Worm (Caenorhabditis elegans) whole organism, L3 larva: ENCODE data around the gene moc-2.

ENCODE experiments used
- R02D3.7 ChIP-seq: fragments of 150-350 bp; optimal IDR thresholded peaks from 2 replicates; lab custom pipeline; 2014; ENCODE audit warnings: missing biosample characterization, missing genetic modification characterization
- ZK546.5 ChIP-seq: sonication (generic microtip); optimal IDR thresholded peaks from 2 replicates; lab custom pipeline; 2017; ENCODE audit warnings: missing biosample characterization, missing genetic modification characterization
- aly-2 ChIP-seq: fragments of 150-350 bp; optimal IDR thresholded peaks from 2 replicates; lab custom pipeline; 2014; ENCODE audit warnings: missing biosample characterization, missing genetic modification characterization
- ama-1 ChIP-seq: fragments of 150-350 bp; optimal IDR thresholded peaks from 2 replicates; lab custom pipeline; 2018
- ceh-28 ChIP-seq: fragments of 150-350 bp; optimal IDR thresholded peaks from 2 replicates; lab custom pipeline; 2014; ENCODE audit warnings: missing biosample characterization, missing genetic modification reagents, missing genetic modification characterization
- ceh-82 ChIP-seq: fragments of 150-350 bp; optimal IDR thresholded peaks from 2 replicates; lab custom pipeline; 2014; ENCODE audit warnings: missing biosample characterization, missing genetic modification characterization
- ceh-9 ChIP-seq: sonication (generic microtip); optimal IDR thresholded peaks from 2 replicates; lab custom pipeline; 2018; ENCODE audit warnings: missing biosample characterization, missing genetic modification characterization
- daf-12 ChIP-seq: fragments of 150-350 bp; optimal IDR thresholded peaks from 2 replicates; lab custom pipeline; 2014; ENCODE audit warnings: missing biosample characterization, missing genetic modification reagents, missing genetic modification characterization
- elt-1 ChIP-seq: fragments of 150-350 bp; optimal IDR thresholded peaks from 2 replicates; lab custom pipeline; 2014; ENCODE audit warnings: missing biosample characterization, missing genetic modification characterization
- elt-2 ChIP-seq: sonication (generic microtip); optimal IDR thresholded peaks from 2 replicates; lab custom pipeline; 2016; ENCODE audit warnings: missing genetic modification reagents, mild to moderate bottlenecking, missing genetic modification characterization, missing compliant biosample characterization
- eor-1 ChIP-seq, 2 experiments: fragments of 150-350 bp; optimal IDR thresholded peaks; 2 replicates each; lab custom pipeline; 2014 to 2018; ENCODE audit warnings: missing biosample characterization in 2 of 2, missing genetic modification characterization in 2 of 2
- fos-1 ChIP-seq: fragments of 150-350 bp; optimal IDR thresholded peaks from 2 replicates; lab custom pipeline; 2014; ENCODE audit warnings: missing biosample characterization, missing genetic modification characterization
- hmg-11 ChIP-seq: sonication (generic microtip); optimal IDR thresholded peaks from 2 replicates; lab custom pipeline; 2016; ENCODE audit warnings: missing genetic modification characterization, missing compliant biosample characterization
- jun-1 ChIP-seq: fragments of 150-350 bp; optimal IDR thresholded peaks from 2 replicates; lab custom pipeline; 2014; ENCODE audit warnings: missing biosample characterization, missing genetic modification reagents, missing genetic modification characterization
- lin-15B ChIP-seq: fragments of 150-350 bp; optimal IDR thresholded peaks from 2 replicates; lab custom pipeline; 2014; ENCODE audit warnings: missing biosample characterization, missing genetic modification characterization
- lin-39 ChIP-seq: fragments of 150-350 bp; optimal IDR thresholded peaks from 2 replicates; lab custom pipeline; 2018; ENCODE audit warnings: missing biosample characterization, missing genetic modification reagents, missing genetic modification characterization
- lsy-12 ChIP-seq: sonication (generic microtip); optimal IDR thresholded peaks from 2 replicates; lab custom pipeline; 2016; ENCODE audit warnings: mild to moderate bottlenecking, missing genetic modification characterization, missing compliant biosample characterization
- mdl-1 ChIP-seq: fragments of 150-350 bp; optimal IDR thresholded peaks from 2 replicates; lab custom pipeline; 2014; ENCODE audit warnings: missing biosample characterization, missing genetic modification characterization
- nfya-1 ChIP-seq: sonication (generic microtip); optimal IDR thresholded peaks from 2 replicates; lab custom pipeline; 2017; ENCODE audit warnings: missing genetic modification characterization, mild to moderate bottlenecking, missing compliant biosample characterization, antibody characterized with exemption, moderate library complexity; ENCODE audit not compliant: insufficient read depth
- nhr-11 ChIP-seq: fragments of 150-350 bp; optimal IDR thresholded peaks from 2 replicates; lab custom pipeline; 2014; ENCODE audit warnings: missing biosample characterization, missing genetic modification characterization
- nhr-12 ChIP-seq: fragments of 150-350 bp; optimal IDR thresholded peaks from 2 replicates; lab custom pipeline; 2014; ENCODE audit warnings: missing biosample characterization, missing genetic modification characterization
- nhr-23 ChIP-seq: fragments of 150-350 bp; optimal IDR thresholded peaks from 2 replicates; lab custom pipeline; 2014; ENCODE audit warnings: missing biosample characterization, missing genetic modification reagents, missing genetic modification characterization
- nhr-237 ChIP-seq: fragments of 150-350 bp; optimal IDR thresholded peaks from 2 replicates; lab custom pipeline; 2014; ENCODE audit warnings: missing biosample characterization, missing genetic modification characterization
- nhr-25 ChIP-seq: sonication (generic microtip); optimal IDR thresholded peaks from 2 replicates; lab custom pipeline; 2017; ENCODE audit warnings: missing biosample characterization, missing genetic modification characterization
- nhr-28 ChIP-seq: fragments of 150-350 bp; optimal IDR thresholded peaks from 2 replicates; lab custom pipeline; 2014; ENCODE audit warnings: missing biosample characterization, missing genetic modification characterization
- nhr-43 ChIP-seq: sonication (generic microtip); optimal IDR thresholded peaks from 2 replicates; lab custom pipeline; 2016; ENCODE audit warnings: mild to moderate bottlenecking, missing genetic modification characterization, missing compliant biosample characterization; ENCODE audit not compliant: poor library complexity, severe bottlenecking
- nhr-77 ChIP-seq: fragments of 150-350 bp; optimal IDR thresholded peaks from 2 replicates; lab custom pipeline; 2014; ENCODE audit warnings: missing biosample characterization, missing genetic modification characterization
- pha-4 ChIP-seq: fragments of 150-350 bp; optimal IDR thresholded peaks from 2 replicates; lab custom pipeline; 2014; ENCODE audit warnings: missing biosample characterization, missing genetic modification reagents, missing genetic modification characterization
- pqm-1 ChIP-seq: fragments of 150-350 bp; optimal IDR thresholded peaks from 2 replicates; lab custom pipeline; 2017; ENCODE audit warnings: missing biosample characterization, missing genetic modification characterization, inconsistent platforms
- sea-2 ChIP-seq: fragments of 150-350 bp; sonication (generic microtip); optimal IDR thresholded peaks from 4 replicates; lab custom pipeline; 2014; ENCODE audit warnings: missing biosample characterization, missing genetic modification reagents, missing genetic modification characterization
- skn-1 ChIP-seq: fragments of 150-350 bp; optimal IDR thresholded peaks from 2 replicates; lab custom pipeline; 2014; ENCODE audit warnings: missing biosample characterization, missing genetic modification characterization
- snpc-4 ChIP-seq: fragments of 150-350 bp; optimal IDR thresholded peaks from 2 replicates; lab custom pipeline; 2014; ENCODE audit warnings: missing biosample characterization, missing genetic modification characterization
- tbx-2 ChIP-seq: sonication (generic microtip); optimal IDR thresholded peaks from 2 replicates; lab custom pipeline; 2016; ENCODE audit warnings: mild to moderate bottlenecking, missing genetic modification characterization, missing compliant biosample characterization
- unc-62 ChIP-seq: fragments of 150-350 bp; sonication (generic microtip); optimal IDR thresholded peaks from 4 replicates; lab custom pipeline; 2014; ENCODE audit warnings: missing biosample characterization, missing genetic modification reagents, missing genetic modification characterization
- zag-1 ChIP-seq: fragments of 150-350 bp; optimal IDR thresholded peaks from 2 replicates; lab custom pipeline; 2014; ENCODE audit warnings: missing biosample characterization, missing genetic modification characterization
- ztf-11 ChIP-seq: fragments of 150-350 bp; optimal IDR thresholded peaks from 2 replicates; lab custom pipeline; 2014; ENCODE audit warnings: missing biosample characterization, missing genetic modification characterization

The moc-2 gene

DNA sequence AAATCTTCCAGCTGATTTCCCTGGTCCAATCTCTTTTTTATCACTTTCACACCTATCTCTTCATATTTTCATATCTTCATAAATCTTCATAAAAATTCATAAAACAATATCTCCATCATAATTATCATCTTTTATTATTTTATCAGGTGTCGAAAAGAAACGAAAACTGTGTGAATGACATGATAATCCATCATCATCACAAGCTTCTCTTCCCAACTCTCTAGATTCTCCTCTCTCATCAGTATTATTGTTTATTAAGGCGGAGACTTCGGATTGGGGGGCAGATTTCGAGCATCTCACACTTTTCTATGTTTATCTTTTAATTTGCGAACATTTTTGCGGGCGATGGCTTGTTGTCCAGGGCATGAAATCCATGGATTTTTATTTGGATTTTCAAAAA, 39.7 kb downstream of the moc-2 start:
- TF ChIP-seq lin-39 (tag; lab: Kevin White, UChicago) (no peak), ceh-9 (no peak), pqm-1 (tag; lab: Kevin White, UChicago) (no peak), aly-2 (tag; lab: Kevin White, UChicago) (no peak), ceh-28 (tag; lab: Kevin White, UChicago) (no peak), nfya-1 (tag; lab: Kevin White, UChicago) (no peak), lin-15B (tag; lab: Kevin White, UChicago) (no peak), mdl-1 (tag; lab: Kevin White, UChicago) (no peak), zag-1 (tag; lab: Kevin White, UChicago) (no peak), tbx-2 (tag; lab: Kevin White, UChicago) (no peak), eor-1 (tag; optimal IDR thresholded peaks at IDR 0.05; lab: Kevin White, UChicago) (no peak), ceh-82 (tag; lab: Kevin White, UChicago) (no peak), snpc-4 (tag; lab: Kevin White, UChicago) (no peak), nhr-28 (tag; lab: Kevin White, UChicago) (no peak), nhr-12 (tag; lab: Kevin White, UChicago) (no peak)

DNA sequence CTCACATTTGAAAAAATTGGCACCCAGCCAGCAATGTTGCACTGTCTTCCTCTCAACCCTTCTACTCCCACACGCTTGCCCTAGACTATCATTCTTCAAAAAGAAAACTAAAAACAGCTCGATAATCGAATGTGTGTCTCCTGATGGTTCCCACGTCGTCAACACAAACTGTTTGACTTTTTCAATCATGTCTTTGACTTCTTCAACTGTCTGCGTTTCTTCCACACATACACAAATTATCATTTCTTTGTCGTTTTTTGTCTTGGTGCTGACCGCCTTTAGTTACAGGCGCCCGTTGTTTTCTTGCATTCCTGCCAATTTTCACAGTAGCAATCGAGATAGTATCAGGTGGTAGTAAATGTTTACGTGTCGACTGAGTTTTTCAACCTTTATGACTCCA, 41.4 kb downstream of the moc-2 start:
- TF ChIP-seq elt-1 (no peak), pha-4 (peak; percentile 14), R02D3.7 (tag; lab: Kevin White, UChicago) (no peak), elt-2 (peak; percentile 63)

DNA sequence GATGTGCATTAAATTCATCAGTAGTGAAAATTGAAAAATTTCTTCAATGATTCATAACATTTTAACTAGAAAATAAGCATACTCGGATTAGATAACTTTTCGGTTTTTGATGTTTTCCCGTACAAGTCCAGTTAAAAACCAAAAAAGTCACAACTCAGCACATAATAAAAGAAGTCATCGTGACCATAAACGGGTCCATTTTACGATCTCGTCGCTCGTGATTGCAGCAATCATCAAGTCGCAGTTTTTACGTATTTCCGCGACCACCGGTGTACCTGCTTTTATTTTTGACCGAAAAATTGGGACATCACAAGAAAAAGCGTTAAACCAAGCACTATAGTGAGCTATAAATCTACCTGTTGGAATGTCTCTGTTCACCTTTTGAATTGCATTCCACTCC, 42.7 kb downstream of the moc-2 start:
- TF ChIP-seq tbx-2 (tag; lab: Kevin White, UChicago) (no peak), pqm-1 (tag; lab: Kevin White, UChicago) (peak; percentile 3), nhr-11 (tag; lab: Kevin White, UChicago) (no peak), ZK546.5 (tag; lab: Kevin White, UChicago) (no peak), nhr-28 (tag; lab: Kevin White, UChicago) (no peak), nhr-25 (tag; lab: Kevin White, UChicago) (no peak), zag-1 (tag; lab: Kevin White, UChicago) (no peak), eor-1 (tag; optimal IDR thresholded peaks at IDR 0.05; lab: Kevin White, UChicago) (no peak), elt-2 (peak; percentile 15)

DNA sequence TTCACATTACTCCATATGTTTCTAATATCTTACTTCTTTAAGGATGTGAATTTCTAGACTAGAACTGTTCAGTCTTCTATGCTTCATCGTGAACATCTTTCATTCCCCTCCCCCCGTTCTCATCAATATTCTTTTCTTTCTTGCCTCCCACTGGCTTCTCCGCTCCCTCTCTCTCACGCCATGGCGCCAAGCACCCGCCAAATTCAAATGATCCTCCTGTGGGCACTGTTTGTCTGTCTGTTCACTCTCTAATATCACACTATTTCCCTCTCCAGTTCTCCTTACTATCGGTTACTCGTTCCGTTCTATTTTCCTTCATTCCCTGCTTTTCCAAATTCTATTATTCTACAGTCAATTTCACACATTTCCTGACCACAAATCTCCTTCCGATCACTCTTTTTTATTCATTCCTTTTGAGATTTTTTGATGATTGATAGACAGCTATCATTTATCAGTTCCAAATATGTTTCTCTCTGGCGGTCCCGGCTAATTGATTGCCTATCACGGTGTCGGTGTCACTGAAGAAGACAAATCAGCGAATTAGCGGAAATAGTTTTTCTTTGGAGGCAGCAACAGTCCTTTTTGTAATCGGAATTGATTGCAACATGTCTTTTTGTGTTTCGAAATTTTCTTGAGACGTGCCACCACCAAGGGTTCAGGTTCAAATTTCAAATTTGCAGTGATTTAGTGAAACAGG, 45.5 kb downstream of the moc-2 start:
- no peak for TF ChIP-seq nfya-1 (tag; lab: Kevin White, UChicago)
- TF ChIP-seq nhr-23 (tag; lab: Kevin White, UChicago), result peak; percentile 3
- no peak for TF ChIP-seq skn-1 (tag; lab: Kevin White, UChicago)
- no peak for TF ChIP-seq fos-1 (tag; lab: Kevin White, UChicago)
- TF ChIP-seq, all 47 proteins: peak for 1

DNA sequence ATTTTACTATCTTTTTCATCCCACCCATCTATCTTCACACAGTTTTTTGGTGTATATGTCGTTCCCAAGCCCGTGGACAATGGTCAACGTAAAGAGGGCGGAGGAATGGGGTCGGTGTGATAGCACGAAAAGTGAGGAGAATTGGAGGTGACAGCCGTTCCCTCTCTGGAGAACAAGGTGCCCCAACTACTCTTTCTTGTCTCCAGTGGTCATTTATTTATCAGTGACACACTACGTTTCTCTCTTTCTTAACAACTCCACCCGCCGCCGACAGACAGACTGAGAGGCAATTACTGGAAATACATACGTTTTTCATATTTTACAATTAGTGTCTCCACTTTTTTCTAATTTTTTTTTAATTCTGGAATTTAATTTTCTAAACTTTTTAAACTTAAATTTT, 47.1 kb downstream of the moc-2 start:
- TF ChIP-seq pha-4, result no peak
- TF ChIP-seq sea-2 (GFP tag; lab: Kevin White, UChicago), result no peak
- no peak for TF ChIP-seq nhr-11 (tag; lab: Kevin White, UChicago)
- TF ChIP-seq ztf-11, result no peak
- no peak for TF ChIP-seq ama-1 (lab: Kevin White, UChicago)
- TF ChIP-seq lin-15B (tag; lab: Kevin White, UChicago), result no peak
- TF ChIP-seq daf-12 (tag; lab: Kevin White, UChicago), result no peak
- TF ChIP-seq jun-1 (tag; lab: Kevin White, UChicago), result no peak
- TF ChIP-seq nhr-77 (tag; lab: Kevin White, UChicago), result no peak
- no peak for TF ChIP-seq nhr-12 (tag; lab: Kevin White, UChicago)
- no peak for TF ChIP-seq snpc-4 (tag; lab: Kevin White, UChicago)
- TF ChIP-seq eor-1 (tag; optimal IDR thresholded peaks at IDR 0.05; lab: Kevin White, UChicago), result no peak
- no peak for TF ChIP-seq unc-62 (GFP tag; lab: Kevin White, UChicago)
- no peak for TF ChIP-seq nhr-237
- TF ChIP-seq elt-1, result no peak
- no peak for TF ChIP-seq nhr-43 (tag; lab: Kevin White, UChicago)
- no peak for TF ChIP-seq aly-2 (tag; lab: Kevin White, UChicago)
- TF ChIP-seq hmg-11 (tag; lab: Kevin White, UChicago), result no peak
- TF ChIP-seq nhr-28 (tag; lab: Kevin White, UChicago), result no peak
- TF ChIP-seq lsy-12, result no peak
- TF ChIP-seq, all 47 proteins: peak for 0
